Worm (Caenorhabditis elegans): Measurements from ENCODE around the gene B0554.2.

DNA sequence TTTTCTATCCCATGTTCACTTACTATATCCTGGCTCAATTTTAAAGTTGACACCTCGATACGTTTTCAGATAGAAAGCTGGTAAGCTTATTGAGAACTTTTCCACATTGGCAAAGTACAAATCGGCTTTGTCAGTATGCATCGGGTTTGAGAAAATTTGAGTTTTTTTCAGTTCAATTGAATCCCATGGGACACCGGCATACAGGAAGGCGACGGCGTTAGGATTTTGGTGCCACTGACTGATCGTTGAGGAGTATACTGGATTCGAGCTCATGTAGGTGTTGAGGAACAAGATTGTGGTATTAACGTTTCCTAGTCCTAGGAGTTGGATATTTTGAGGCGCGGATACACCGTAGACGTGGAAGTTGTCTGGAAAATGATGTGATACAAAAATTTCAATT lies 21.2 kb upstream of the B0554.2 start:
- TF ChIP-seq ztf-23 (GFP tag; IDR thresholded peaks at IDR 0.05) (no peak), T22C8.4 (GFP tag; IDR thresholded peaks at IDR 0.05) (no peak), cog-1 (tag; optimal IDR thresholded peaks at IDR 0.05) (no peak), ref-1 (GFP tag; conservative IDR thresholded peaks at IDR 0.05) (no peak), klf-2 (GFP tag; conservative IDR thresholded peaks at IDR 0.05) (no peak), tab-1 (GFP tag; IDR thresholded peaks at IDR 0.05) (no peak)

All from whole organism, midembryonic.